Fruit fly (Drosophila melanogaster) whole organism, embryonic: ENCODE measurements around the gene Scm.

Source experiments
- Awh ChIP-seq: fragments of 200-800 bp; sonication (Bioruptor generic); IDR thresholded peaks from 2 replicates; pipeline ENCODE4, ENCODE4 v1.3.6; 2022; ENCODE audit warnings: missing biosample characterization, missing genetic modification characterization
- B-H2 ChIP-seq: fragments of 200-800 bp; sonication (Bioruptor generic); optimal IDR thresholded peaks from 2 replicates; lab custom pipeline; 2018; ENCODE audit warnings: missing biosample characterization, mild to moderate bottlenecking, missing genetic modification characterization
- BtbVII ChIP-seq: fragments of 200-800 bp; sonication (Bioruptor generic); optimal IDR thresholded peaks from 3 replicates; lab custom pipeline; 2017; ENCODE audit warnings: missing biosample characterization, mild to moderate bottlenecking, missing genetic modification characterization
- Bteb2 ChIP-seq: fragments of 200-800 bp; sonication (Bioruptor generic); optimal IDR thresholded peaks from 2 replicates; lab custom pipeline; 2016; ENCODE audit warnings: missing biosample characterization, missing genetic modification characterization
- CG1024 ChIP-seq: fragments of 200-800 bp; sonication (Bioruptor generic); IDR thresholded peaks from 2 replicates; pipeline ENCODE4 v1.3.6; 2022; ENCODE audit warnings: missing biosample characterization, missing genetic modification characterization
- CG10366 ChIP-seq: fragments of 200-800 bp; sonication (Bioruptor generic); IDR thresholded peaks from 2 replicates; pipeline ENCODE4 v1.3.6; 2022; ENCODE audit warnings: missing biosample characterization, missing genetic modification characterization
- CG10543 ChIP-seq: fragments of 200-800 bp; sonication (Bioruptor generic); optimal IDR thresholded peaks from 3 replicates; lab custom pipeline; 2017; ENCODE audit warnings: missing biosample characterization, mild to moderate bottlenecking, missing genetic modification characterization, moderate library complexity
- CG1233 ChIP-seq: fragments of 200-800 bp; sonication (Bioruptor generic); optimal IDR thresholded peaks from 4 replicates; lab custom pipeline; 2018; ENCODE audit warnings: missing biosample characterization, mild to moderate bottlenecking, missing genetic modification characterization
- CG12391 ChIP-seq: fragments of 200-800 bp; sonication (Bioruptor generic); optimal IDR thresholded peaks from 3 replicates; lab custom pipeline; 2018; ENCODE audit warnings: missing biosample characterization, mild to moderate bottlenecking, missing genetic modification characterization, moderate library complexity
- CG13424 ChIP-seq: fragments of 200-800 bp; sonication (Bioruptor generic); optimal IDR thresholded peaks from 2 replicates; lab custom pipeline; 2019; ENCODE audit warnings: missing biosample characterization, mild to moderate bottlenecking, missing genetic modification characterization, moderate library complexity
- CG13775 ChIP-seq: fragments of 200-800 bp; sonication (Bioruptor generic); optimal IDR thresholded peaks from 3 replicates; lab custom pipeline; 2017; ENCODE audit warnings: missing biosample characterization, mild to moderate bottlenecking, missing genetic modification characterization
- CG1603 ChIP-seq: fragments of 200-800 bp; sonication (Bioruptor generic); optimal IDR thresholded peaks from 2 replicates; lab custom pipeline; 2019; ENCODE audit warnings: missing biosample characterization, mild to moderate bottlenecking, missing genetic modification characterization, moderate library complexity
- CG17568 ChIP-seq: fragments of 200-800 bp; sonication (Bioruptor generic); optimal IDR thresholded peaks from 2 replicates; lab custom pipeline; 2018; ENCODE audit warnings: missing biosample characterization, mild to moderate bottlenecking, missing genetic modification characterization, moderate library complexity
- CG32772 ChIP-seq: fragments of 200-800 bp; sonication (Bioruptor generic); IDR thresholded peaks from 2 replicates; pipeline ENCODE4 v1.3.6; 2022; ENCODE audit warnings: missing biosample characterization, missing genetic modification characterization
- CG3281 ChIP-seq: fragments of 200-800 bp; sonication (Bioruptor generic); optimal IDR thresholded peaks from 3 replicates; lab custom pipeline; 2017; ENCODE audit warnings: missing biosample characterization, mild to moderate bottlenecking, missing genetic modification characterization
- CG33557 ChIP-seq: fragments of 200-800 bp; sonication (Bioruptor generic); optimal IDR thresholded peaks from 2 replicates; lab custom pipeline; 2019; ENCODE audit warnings: missing biosample characterization, mild to moderate bottlenecking, missing genetic modification characterization, moderate library complexity
- CG34376 ChIP-seq: fragments of 200-800 bp; sonication (Bioruptor generic); optimal IDR thresholded peaks from 2 replicates; lab custom pipeline; 2018; ENCODE audit warnings: missing biosample characterization, mild to moderate bottlenecking, missing genetic modification characterization
- CG4360 ChIP-seq: fragments of 200-800 bp; sonication (Bioruptor generic); IDR thresholded peaks from 2 replicates; pipeline ENCODE4 v1.3.6; 2022; ENCODE audit warnings: missing biosample characterization, missing genetic modification characterization
- CG4854 ChIP-seq: fragments of 200-800 bp; sonication (Bioruptor generic); optimal IDR thresholded peaks from 2 replicates; lab custom pipeline; 2016; ENCODE audit warnings: missing biosample characterization, missing genetic modification characterization, inconsistent platforms
- CG8281 ChIP-seq: fragments of 200-800 bp; sonication (Bioruptor generic); optimal IDR thresholded peaks from 2 replicates; lab custom pipeline; 2018; ENCODE audit warnings: missing biosample characterization, mild to moderate bottlenecking, missing genetic modification characterization, moderate library complexity
- CG9727 ChIP-seq: fragments of 200-800 bp; sonication (Bioruptor generic); optimal IDR thresholded peaks from 3 replicates; lab custom pipeline; 2017; ENCODE audit warnings: missing biosample characterization, mild to moderate bottlenecking, missing genetic modification characterization
- Fer2 ChIP-seq: fragments of 200-800 bp; sonication (Bioruptor generic); optimal IDR thresholded peaks from 2 replicates; lab custom pipeline; 2018; ENCODE audit warnings: missing biosample characterization, mild to moderate bottlenecking, missing genetic modification characterization, moderate library complexity
- Gug ChIP-seq: fragments of 200-800 bp; sonication (Bioruptor generic); IDR thresholded peaks from 4 replicates; pipeline ENCODE4 v1.3.6; 2022; ENCODE audit warnings: missing biosample characterization, missing genetic modification characterization
- H15 ChIP-seq: fragments of 200-800 bp; sonication (Bioruptor generic); IDR thresholded peaks from 3 replicates; pipeline ENCODE4 v1.3.6; 2022; ENCODE audit warnings: missing biosample characterization, missing genetic modification characterization
- H2.0 ChIP-seq: fragments of 200-800 bp; sonication (Bioruptor generic); IDR thresholded peaks from 2 replicates; pipeline ENCODE4 v1.3.6; 2022; ENCODE audit warnings: missing biosample characterization, missing genetic modification characterization
- HLH54F ChIP-seq: fragments of 200-800 bp; sonication (Bioruptor generic); optimal IDR thresholded peaks from 3 replicates; lab custom pipeline; 2016; ENCODE audit warnings: missing biosample characterization, missing genetic modification characterization
- Hmx ChIP-seq: fragments of 200-800 bp; sonication (Bioruptor generic); optimal IDR thresholded peaks from 2 replicates; lab custom pipeline; 2016; ENCODE audit warnings: missing biosample characterization, missing genetic modification characterization
- Jarid2 ChIP-seq: fragments of 200-800 bp; sonication (Bioruptor generic); optimal IDR thresholded peaks from 3 replicates; lab custom pipeline; 2017; ENCODE audit warnings: mild to moderate bottlenecking, missing biosample characterization, missing genetic modification reagents, missing genetic modification characterization
- Lim3 ChIP-seq: fragments of 200-800 bp; sonication (Bioruptor generic); IDR thresholded peaks from 2 replicates; pipeline ENCODE4 v1.3.6; 2022; ENCODE audit warnings: missing biosample characterization, missing genetic modification characterization
- Lpt ChIP-seq: fragments of >200 bp; optimal IDR thresholded peaks from 2 replicates; lab custom pipeline; 2018; ENCODE audit warnings: missing biosample characterization, missing genetic modification characterization
- MESR4 ChIP-seq: fragments of 200-800 bp; sonication (Bioruptor generic); optimal IDR thresholded peaks from 2 replicates; lab custom pipeline; 2018; ENCODE audit warnings: missing biosample characterization, mild to moderate bottlenecking, missing genetic modification characterization, moderate library complexity
- Ptx1 ChIP-seq: fragments of 200-800 bp; sonication (Bioruptor generic); IDR thresholded peaks from 2 replicates; pipeline ENCODE4 v1.3.6; 2022; ENCODE audit warnings: missing biosample characterization, missing genetic modification characterization
- Sin3A ChIP-seq: fragments of >200 bp; optimal IDR thresholded peaks from 2 replicates; lab custom pipeline; 2018
- Six4 ChIP-seq: fragments of 200-800 bp; sonication (Bioruptor generic); optimal IDR thresholded peaks from 2 replicates; lab custom pipeline; 2016; ENCODE audit warnings: missing biosample characterization, missing genetic modification characterization
- Spps ChIP-seq: fragments of 200-800 bp; sonication (Bioruptor generic); optimal IDR thresholded peaks from 2 replicates; lab custom pipeline; 2018; ENCODE audit warnings: missing biosample characterization, mild to moderate bottlenecking, missing genetic modification characterization
- Ssrp ChIP-seq: fragments of 200-800 bp; sonication (Bioruptor generic); optimal IDR thresholded peaks from 2 replicates; lab custom pipeline; 2018; ENCODE audit warnings: missing biosample characterization, mild to moderate bottlenecking, missing genetic modification characterization, moderate library complexity
- ab ChIP-seq: fragments of 200-800 bp; sonication (Bioruptor generic); optimal IDR thresholded peaks from 2 replicates; lab custom pipeline; 2016; ENCODE audit warnings: missing biosample characterization, missing genetic modification characterization
- ash1 ChIP-seq: fragments of 200-800 bp; sonication (Bioruptor generic); optimal IDR thresholded peaks from 2 replicates; lab custom pipeline; 2018; ENCODE audit warnings: missing biosample characterization, mild to moderate bottlenecking, missing genetic modification characterization
- corto ChIP-seq: fragments of 200-800 bp; sonication (Bioruptor generic); optimal IDR thresholded peaks from 2 replicates; lab custom pipeline; 2016; ENCODE audit warnings: missing biosample characterization, mild to moderate bottlenecking, missing genetic modification characterization, moderate library complexity
- da ChIP-seq: fragments of 200-800 bp; sonication (Bioruptor generic); optimal IDR thresholded peaks from 2 replicates; lab custom pipeline; 2016; ENCODE audit warnings: missing biosample characterization, missing genetic modification characterization
- ems ChIP-seq: fragments of 200-800 bp; sonication (Bioruptor generic); optimal IDR thresholded peaks from 3 replicates; lab custom pipeline; 2016; ENCODE audit warnings: missing biosample characterization, missing genetic modification characterization
- fd3F ChIP-seq: fragments of 200-800 bp; sonication (Bioruptor generic); optimal IDR thresholded peaks from 2 replicates; lab custom pipeline; 2018; ENCODE audit warnings: missing biosample characterization, mild to moderate bottlenecking, missing genetic modification characterization, moderate library complexity
- fd96Cb ChIP-seq: fragments of 200-800 bp; sonication (Bioruptor generic); optimal IDR thresholded peaks from 2 replicates; lab custom pipeline; 2018; ENCODE audit warnings: missing biosample characterization, mild to moderate bottlenecking, missing genetic modification characterization, moderate library complexity
- fu2 ChIP-seq: fragments of 200-800 bp; sonication (Bioruptor generic); optimal IDR thresholded peaks from 2 replicates; lab custom pipeline; 2016; ENCODE audit warnings: missing biosample characterization, missing genetic modification characterization
- gt ChIP-seq: fragments of 200-800 bp; sonication (Bioruptor generic); IDR thresholded peaks from 2 replicates; pipeline ENCODE4 v1.3.6; 2022; ENCODE audit warnings: missing biosample characterization, missing genetic modification characterization
- nmo ChIP-seq: fragments of 200-800 bp; sonication (Bioruptor generic); optimal IDR thresholded peaks from 2 replicates; lab custom pipeline; 2018; ENCODE audit warnings: missing biosample characterization, mild to moderate bottlenecking, missing genetic modification characterization, moderate library complexity
- peb ChIP-seq: fragments of 200-800 bp; sonication (Bioruptor generic); IDR thresholded peaks from 2 replicates; pipeline ENCODE4 v1.3.6; 2022; ENCODE audit warnings: missing biosample characterization, missing genetic modification characterization
- rib ChIP-seq: fragments of 200-800 bp; sonication (Bioruptor generic); IDR thresholded peaks from 2 replicates; pipeline ENCODE4 v1.3.6; 2022; ENCODE audit warnings: missing biosample characterization, missing genetic modification characterization
- scrt ChIP-seq: fragments of 200-800 bp; sonication (Bioruptor generic); optimal IDR thresholded peaks from 2 replicates; lab custom pipeline; 2018; ENCODE audit warnings: missing biosample characterization, mild to moderate bottlenecking, missing genetic modification characterization, moderate library complexity
- shn ChIP-seq: fragments of 200-800 bp; sonication (Bioruptor generic); optimal IDR thresholded peaks from 3 replicates; lab custom pipeline; 2016; ENCODE audit warnings: missing biosample characterization, missing genetic modification characterization
- trem ChIP-seq: fragments of 200-800 bp; optimal IDR thresholded peaks from 3 replicates; lab custom pipeline; 2019; ENCODE audit warnings: missing biosample characterization, mild to moderate bottlenecking, missing genetic modification characterization, moderate library complexity

Gene Scm

dm6 chr3R:9626880-9627401, 10.5 kb downstream of the Scm start, which contains the start of the genes CG9427 and CG8319:
CG9427 (minus strand) TSS chr3R:9626930.
CG8319 (plus strand) TSS chr3R:9627321.
- TF ChIP-seq fu2 (GFP tag; lab: Kevin White, UChicago) = peak; percentile 64
- TF ChIP-seq CG13424 (tag; lab: Kevin White, UChicago) = peak; percentile 70
- peak; percentile 66 for TF ChIP-seq ems (GFP tag; lab: Kevin White, UChicago)
- TF ChIP-seq CG32772 (GFP tag; lab: Robert Waterston, UW) = no peak
- TF ChIP-seq CG1233 = peak; percentile 48
- TF ChIP-seq shn = peak; percentile 16
- peak; percentile 86 for TF ChIP-seq trem (tag; lab: Kevin White, UChicago)
- peak; percentile 13 for TF ChIP-seq Sin3A
- peak; percentile 73 for TF ChIP-seq CG13775 (GFP tag; lab: Kevin White, UChicago)
- TF ChIP-seq fd96Cb (tag; lab: Kevin White, UChicago) = peak; percentile 13
- peak; percentile 49 for TF ChIP-seq Ssrp (tag; lab: Kevin White, UChicago)
- peak; percentile 67 for TF ChIP-seq Ptx1 (GFP tag; lab: Robert Waterston, UW)
- TF ChIP-seq gt (GFP tag; lab: Robert Waterston, UW) = no peak
- no peak for TF ChIP-seq corto (GFP tag; lab: Kevin White, UChicago)
- peak; percentile 51 for TF ChIP-seq CG4854 (GFP tag; lab: Kevin White, UChicago)
- TF ChIP-seq MESR4 (GFP tag; lab: Kevin White, UChicago) = peak; percentile 23
- peak; percentile 52 for TF ChIP-seq Fer2 (tag; lab: Kevin White, UChicago)
- no peak for TF ChIP-seq ab (GFP tag; lab: Kevin White, UChicago)
- peak; percentile 50 for TF ChIP-seq Spps
- TF ChIP-seq H15 = peak; percentile 18; the same call in 1 of the 3 replicates
- TF ChIP-seq Jarid2 (GFP tag; lab: Kevin White, UChicago) = no peak
- TF ChIP-seq scrt (GFP tag; lab: Kevin White, UChicago) = peak; percentile 40
- no peak for TF ChIP-seq BtbVII (GFP tag; lab: Kevin White, UChicago)
- TF ChIP-seq CG3281 (GFP tag; lab: Kevin White, UChicago) = peak; percentile 46
- TF ChIP-seq peb (GFP tag; lab: Robert Waterston, UW) = no peak
- no peak for TF ChIP-seq rib (GFP tag; lab: Robert Waterston, UW)
- 0 out of 2 replicates have a peak, but pooled peaks have one; percentile 47 for TF ChIP-seq CG10366 (GFP tag; lab: Robert Waterston, UW)
- no peak for TF ChIP-seq CG4360 (GFP tag; lab: Robert Waterston, UW)
- peak; percentile 33 for TF ChIP-seq Six4 (GFP tag; lab: Kevin White, UChicago)
- peak; percentile 62 for TF ChIP-seq CG34376
- TF ChIP-seq CG8281 (tag; lab: Kevin White, UChicago) = no peak
- peak; percentile 59 for TF ChIP-seq Hmx (GFP tag; lab: Kevin White, UChicago)
- TF ChIP-seq H2.0 (GFP tag; lab: Robert Waterston, UW) = peak; percentile 18; the same call in 1 of the 2 replicates
- peak; percentile 89 for TF ChIP-seq CG12391 (tag; lab: Kevin White, UChicago)
- TF ChIP-seq CG17568 (GFP tag; lab: Kevin White, UChicago) = no peak
- TF ChIP-seq Lim3 = no peak
- TF ChIP-seq Gug (GFP tag; lab: Robert Waterston, UW) = 0 out of 4 replicates have a peak, but pooled peaks have one; percentile 26
- peak; percentile 66 for TF ChIP-seq CG10543 (GFP tag; lab: Kevin White, UChicago)
- no peak for TF ChIP-seq ash1 (GFP tag; lab: Kevin White, UChicago)
- peak; percentile 70 for TF ChIP-seq Bteb2 (GFP tag; lab: Kevin White, UChicago)
- TF ChIP-seq nmo (GFP tag; lab: Kevin White, UChicago) = peak; percentile 73
- no peak for TF ChIP-seq da (GFP tag; lab: Kevin White, UChicago)
- peak; percentile 68 for TF ChIP-seq CG1603 (tag; lab: Kevin White, UChicago)
- no peak for TF ChIP-seq CG1024 (GFP tag; lab: Robert Waterston, UW)
- TF ChIP-seq CG33557 (GFP tag; lab: Kevin White, UChicago) = peak; percentile 3
- peak; percentile 47 for TF ChIP-seq fd3F (GFP tag; lab: Kevin White, UChicago)
- TF ChIP-seq CG9727 (GFP tag; lab: Kevin White, UChicago) = peak; percentile 71
- no peak for TF ChIP-seq Lpt
- TF ChIP-seq HLH54F (GFP tag; lab: Kevin White, UChicago) = peak; percentile 60
- TF ChIP-seq Awh (GFP tag; lab: Robert Waterston, UW) = no peak
- TF ChIP-seq B-H2 (GFP tag; lab: Kevin White, UChicago) = peak; percentile 85
